Fruit fly (Drosophila melanogaster) whole organism, embryonic: Measurements from ENCODE around the gene Actn.
A peak's percentile ranks its signal among the peaks of the same experiment; 100 is the strongest.

ENCODE experiments used
- ATbp ChIP-seq: fragments of 200-800 bp; sonication (Bioruptor generic); optimal IDR thresholded peaks from 2 replicates; lab custom pipeline; 2017; ENCODE audit warnings: missing biosample characterization, mild to moderate bottlenecking, missing genetic modification characterization, missing genetic modification reagents
- Asciz ChIP-seq: fragments of 200-800 bp; sonication (Bioruptor generic); optimal IDR thresholded peaks from 2 replicates; lab custom pipeline; 2017; ENCODE audit warnings: missing biosample characterization, mild to moderate bottlenecking, missing genetic modification characterization, missing genetic modification reagents
- CG10543 ChIP-seq: fragments of 200-800 bp; sonication (Bioruptor generic); optimal IDR thresholded peaks from 3 replicates; lab custom pipeline; 2017; ENCODE audit warnings: missing biosample characterization, mild to moderate bottlenecking, missing genetic modification characterization, moderate library complexity
- CG11085 ChIP-seq: fragments of 200-800 bp; sonication (Bioruptor generic); IDR thresholded peaks from 2 replicates; pipeline ENCODE4 v1.3.6; 2022; ENCODE audit warnings: missing biosample characterization, missing genetic modification characterization
- CG11695 ChIP-seq: fragments of 200-800 bp; sonication (Bioruptor generic); IDR thresholded peaks from 3 replicates; pipeline ENCODE4 v1.3.6; 2022; ENCODE audit warnings: missing biosample characterization, missing genetic modification characterization
- CG11696 ChIP-seq: fragments of 200-800 bp; sonication (Bioruptor generic); IDR thresholded peaks from 2 replicates; pipeline ENCODE4 v1.3.6; 2022; ENCODE audit warnings: missing biosample characterization, missing genetic modification characterization
- CG12104 ChIP-seq: fragments of 200-800 bp; sonication (Bioruptor generic); optimal IDR thresholded peaks from 3 replicates; lab custom pipeline; 2016; ENCODE audit warnings: missing biosample characterization, missing genetic modification characterization
- CG12744 ChIP-seq: fragments of 200-800 bp; sonication (Bioruptor generic); optimal IDR thresholded peaks from 2 replicates; lab custom pipeline; 2016; ENCODE audit warnings: missing biosample characterization, missing genetic modification characterization
- CG12769 ChIP-seq: fragments of 200-800 bp; sonication (Bioruptor generic); optimal IDR thresholded peaks from 2 replicates; lab custom pipeline; 2019; ENCODE audit warnings: missing biosample characterization, mild to moderate bottlenecking, missing genetic modification characterization, moderate library complexity
- CG13424 ChIP-seq: fragments of 200-800 bp; sonication (Bioruptor generic); optimal IDR thresholded peaks from 2 replicates; lab custom pipeline; 2019; ENCODE audit warnings: missing biosample characterization, mild to moderate bottlenecking, missing genetic modification characterization, moderate library complexity
- CG18011 ChIP-seq: fragments of 200-800 bp; sonication (Bioruptor generic); optimal IDR thresholded peaks from 2 replicates; lab custom pipeline; 2017; ENCODE audit warnings: missing biosample characterization, missing genetic modification characterization, mild to moderate bottlenecking, moderate library complexity, missing genotype
- CG2199 ChIP-seq: fragments of 200-800 bp; sonication (Bioruptor generic); IDR thresholded peaks from 3 replicates; pipeline ENCODE4 v1.3.6; 2022; ENCODE audit warnings: missing biosample characterization, missing genetic modification characterization
- CG32772 ChIP-seq: fragments of 200-800 bp; sonication (Bioruptor generic); IDR thresholded peaks from 2 replicates; pipeline ENCODE4 v1.3.6; 2022; ENCODE audit warnings: missing biosample characterization, missing genetic modification characterization
- CG3281 ChIP-seq: fragments of 200-800 bp; sonication (Bioruptor generic); optimal IDR thresholded peaks from 3 replicates; lab custom pipeline; 2017; ENCODE audit warnings: missing biosample characterization, mild to moderate bottlenecking, missing genetic modification characterization
- CG33557 ChIP-seq: fragments of 200-800 bp; sonication (Bioruptor generic); optimal IDR thresholded peaks from 2 replicates; lab custom pipeline; 2019; ENCODE audit warnings: missing biosample characterization, mild to moderate bottlenecking, missing genetic modification characterization, moderate library complexity
- CG3726 ChIP-seq: fragments of 200-800 bp; sonication (Bioruptor generic); IDR thresholded peaks from 3 replicates; pipeline ENCODE4, ENCODE4 v1.3.6; 2022; ENCODE audit warnings: missing biosample characterization, missing genetic modification characterization
- CG4424 ChIP-seq: fragments of 200-800 bp; sonication (Bioruptor generic); optimal IDR thresholded peaks from 3 replicates; lab custom pipeline; 2016; ENCODE audit warnings: missing biosample characterization, missing genetic modification characterization
- CG4820 ChIP-seq: fragments of 200-800 bp; sonication (Bioruptor generic); optimal IDR thresholded peaks from 3 replicates; lab custom pipeline; 2016; ENCODE audit warnings: missing biosample characterization, missing genetic modification characterization
- CG7963 ChIP-seq: fragments of 200-800 bp; sonication (Bioruptor generic); IDR thresholded peaks from 3 replicates; pipeline ENCODE4 v1.3.6; 2022; ENCODE audit warnings: missing biosample characterization, missing genetic modification characterization; ENCODE audit not compliant: partially characterized antibody
- CG9437 ChIP-seq: fragments of 200-800 bp; sonication (Bioruptor generic); optimal IDR thresholded peaks from 2 replicates; lab custom pipeline; 2018; ENCODE audit warnings: missing biosample characterization, mild to moderate bottlenecking, missing genetic modification characterization
- CoRest ChIP-seq: fragments of 200-800 bp; sonication (Bioruptor generic); optimal IDR thresholded peaks from 3 replicates; lab custom pipeline; 2018; ENCODE audit warnings: missing biosample characterization, mild to moderate bottlenecking, missing genetic modification characterization, moderate library complexity
- Dad ChIP-seq: fragments of 200-800 bp; sonication (Bioruptor generic); optimal IDR thresholded peaks from 3 replicates; lab custom pipeline; 2016; ENCODE audit warnings: missing biosample characterization, missing genetic modification characterization
- E2f2 ChIP-seq: fragments of 200-800 bp; sonication (Bioruptor generic); IDR thresholded peaks from 2 replicates; pipeline ENCODE4 v1.3.6; 2022; ENCODE audit warnings: missing biosample characterization, missing genetic modification characterization
- Gug ChIP-seq: fragments of 200-800 bp; sonication (Bioruptor generic); IDR thresholded peaks from 4 replicates; pipeline ENCODE4 v1.3.6; 2022; ENCODE audit warnings: missing biosample characterization, missing genetic modification characterization
- Hmx ChIP-seq: fragments of 200-800 bp; sonication (Bioruptor generic); optimal IDR thresholded peaks from 2 replicates; lab custom pipeline; 2016; ENCODE audit warnings: missing biosample characterization, missing genetic modification characterization
- Hr3 ChIP-seq: fragments of 200-800 bp; sonication (Bioruptor generic); optimal IDR thresholded peaks from 3 replicates; lab custom pipeline; 2016; ENCODE audit warnings: missing biosample characterization, missing genetic modification characterization
- PHDP ChIP-seq: fragments of 200-800 bp; sonication (Bioruptor generic); optimal IDR thresholded peaks from 3 replicates; lab custom pipeline; 2018; ENCODE audit warnings: missing biosample characterization, mild to moderate bottlenecking, missing genetic modification characterization, moderate library complexity
- Sin3A ChIP-seq: fragments of >200 bp; optimal IDR thresholded peaks from 2 replicates; lab custom pipeline; 2018
- Six4 ChIP-seq: fragments of 200-800 bp; sonication (Bioruptor generic); optimal IDR thresholded peaks from 2 replicates; lab custom pipeline; 2016; ENCODE audit warnings: missing biosample characterization, missing genetic modification characterization
- TFAM ChIP-seq: fragments of 200-800 bp; sonication (Bioruptor generic); optimal IDR thresholded peaks from 2 replicates; lab custom pipeline; 2017; ENCODE audit warnings: missing biosample characterization, missing genetic modification characterization, inconsistent platforms
- ap ChIP-seq: fragments of 200-800 bp; sonication (Bioruptor generic); IDR thresholded peaks from 2 replicates; pipeline ENCODE4 v1.3.6; 2022; ENCODE audit warnings: missing biosample characterization, missing genetic modification characterization
- ato ChIP-seq: fragments of 200-800 bp; sonication (Bioruptor generic); IDR thresholded peaks from 2 replicates; pipeline ENCODE4 v1.3.6; 2022; ENCODE audit warnings: missing biosample characterization, missing genetic modification characterization; ENCODE audit not compliant: partially characterized antibody
- bigmax ChIP-seq: fragments of 200-800 bp; sonication (Bioruptor generic); optimal IDR thresholded peaks from 2 replicates; lab custom pipeline; 2018; ENCODE audit warnings: missing biosample characterization, mild to moderate bottlenecking, missing genetic modification characterization
- cas ChIP-seq: fragments of 200-800 bp; sonication (Bioruptor generic); IDR thresholded peaks from 2 replicates; pipeline ENCODE4 v1.3.6; 2022; ENCODE audit warnings: missing biosample characterization, missing genetic modification characterization
- crp ChIP-seq, 2 experiments: fragments of 200-800 bp; sonication (Bioruptor generic); optimal IDR thresholded peaks; 2 replicates in 1 of 2; 3 replicates in 1 of 2; lab custom pipeline; 2017; ENCODE audit warnings: missing biosample characterization in 2 of 2, missing genetic modification characterization in 2 of 2, mild to moderate bottlenecking in 1 of 2, moderate library complexity in 1 of 2
- da ChIP-seq: fragments of 200-800 bp; sonication (Bioruptor generic); optimal IDR thresholded peaks from 2 replicates; lab custom pipeline; 2016; ENCODE audit warnings: missing biosample characterization, missing genetic modification characterization
- esg ChIP-seq: fragments of 200-800 bp; sonication (Bioruptor generic); conservative IDR thresholded peaks from 2 replicates; pipeline ENCODE4 v1.3.6; 2022; ENCODE audit warnings: missing biosample characterization, missing genetic modification characterization
- eyg ChIP-seq: fragments of 200-800 bp; sonication (Bioruptor generic); optimal IDR thresholded peaks from 3 replicates; lab custom pipeline; 2016; ENCODE audit warnings: missing biosample characterization, missing genetic modification characterization
- gcm2 ChIP-seq: fragments of 200-800 bp; sonication (Bioruptor generic); optimal IDR thresholded peaks from 2 replicates; lab custom pipeline; 2016; ENCODE audit warnings: missing biosample characterization, missing genetic modification characterization
- grau ChIP-seq: fragments of 200-800 bp; optimal IDR thresholded peaks from 3 replicates; lab custom pipeline; 2019; ENCODE audit warnings: missing biosample characterization, mild to moderate bottlenecking, missing genetic modification characterization, moderate library complexity
- klu ChIP-seq: fragments of 200-800 bp; sonication (Bioruptor generic); IDR thresholded peaks from 2 replicates; pipeline ENCODE4 v1.3.6; 2022; ENCODE audit warnings: missing biosample characterization, missing genetic modification characterization
- lilli ChIP-seq: fragments of 200-800 bp; sonication (Bioruptor generic); optimal IDR thresholded peaks from 3 replicates; lab custom pipeline; 2016; ENCODE audit warnings: missing biosample characterization, missing genetic modification characterization
- org-1 ChIP-seq: fragments of 200-800 bp; sonication (Bioruptor generic); optimal IDR thresholded peaks from 2 replicates; lab custom pipeline; 2017; ENCODE audit warnings: missing biosample characterization, missing genetic modification characterization
- phol ChIP-seq: fragments of 200-800 bp; sonication (Bioruptor generic); optimal IDR thresholded peaks from 3 replicates; lab custom pipeline; 2018; ENCODE audit warnings: missing biosample characterization, mild to moderate bottlenecking, missing genetic modification characterization, moderate library complexity
- pita ChIP-seq: fragments of 200-800 bp; sonication (Bioruptor generic); optimal IDR thresholded peaks from 2 replicates; lab custom pipeline; 2017; ENCODE audit warnings: missing biosample characterization, mild to moderate bottlenecking, missing genetic modification characterization
- tio ChIP-seq: fragments of 200-800 bp; sonication (Bioruptor generic); optimal IDR thresholded peaks from 2 replicates; lab custom pipeline; 2017; ENCODE audit warnings: missing biosample characterization, missing genetic modification characterization, inconsistent platforms
- unc-4 ChIP-seq: fragments of 200-800 bp; sonication (Bioruptor generic); IDR thresholded peaks from 2 replicates; pipeline ENCODE4 v1.3.6; 2022; ENCODE audit warnings: missing biosample characterization, missing genetic modification characterization; ENCODE audit not compliant: partially characterized antibody
- vfl ChIP-seq: fragments of 200-800 bp; sonication (Bioruptor generic); optimal IDR thresholded peaks from 2 replicates; lab custom pipeline; 2016; ENCODE audit warnings: missing biosample characterization, missing genetic modification characterization
- wor ChIP-seq: fragments of 200-800 bp; sonication (Bioruptor generic); IDR thresholded peaks from 2 replicates; pipeline ENCODE4 v1.3.6; 2022; ENCODE audit warnings: missing biosample characterization, missing genetic modification characterization
- zfh1 ChIP-seq: fragments of 200-800 bp; sonication (Bioruptor generic); IDR thresholded peaks from 3 replicates; pipeline ENCODE4 v1.3.6; 2022; ENCODE audit warnings: missing biosample characterization, missing genetic modification characterization

The Actn gene

DNA sequence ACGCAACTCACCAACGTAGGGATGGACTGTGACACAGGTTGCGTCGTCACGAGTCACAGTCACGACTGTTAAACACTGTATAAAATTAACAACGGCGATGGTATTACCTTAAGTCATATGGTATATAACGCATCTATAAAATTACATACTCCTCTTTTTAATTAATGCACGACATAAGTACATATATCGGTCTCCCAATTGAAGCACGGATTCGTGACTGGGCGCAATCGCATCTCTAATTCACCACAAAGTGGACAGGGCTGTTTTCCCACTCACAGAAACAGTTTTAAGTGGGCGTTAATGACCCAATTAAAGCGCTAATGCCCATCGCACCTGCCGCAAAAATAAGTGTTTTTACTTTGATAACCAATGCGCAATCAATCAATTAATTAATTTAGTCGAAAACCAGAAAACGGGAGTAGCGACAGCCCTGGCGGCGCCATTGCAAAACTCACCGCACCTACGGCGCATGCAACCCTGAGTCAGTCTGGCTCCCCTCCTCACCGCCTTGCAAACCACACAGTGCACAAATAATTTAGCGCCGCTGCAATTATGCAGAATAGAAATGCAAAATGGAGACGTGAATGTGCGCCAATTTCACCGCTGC, 696 bp downstream of the Actn start, which contains the start of gene CG4313 (continued):
- TF ChIP-seq zfh1, result peak; percentile 54; the same call in 1 of the 3 replicates
- peak; percentile 60 for TF ChIP-seq CG12104 (GFP tag; lab: Kevin White, UChicago)
- peak; percentile 90 for TF ChIP-seq CG3281 (GFP tag; lab: Kevin White, UChicago)
- peak; percentile 78 for TF ChIP-seq CG4424 (GFP tag; lab: Kevin White, UChicago)
- peak; percentile 53 for TF ChIP-seq CG18011
- TF ChIP-seq CG2199, result no peak
- TF ChIP-seq Gug (GFP tag; lab: Robert Waterston, UW), result peak; percentile 77; the same call in 3 of the 4 replicates
- TF ChIP-seq wor (GFP tag; lab: Robert Waterston, UW), result peak; percentile 11; the same call in 1 of the 2 replicates
- peak; percentile 26 for TF ChIP-seq tio (GFP tag; lab: Kevin White, UChicago)
- peak; percentile 7 for TF ChIP-seq Hmx
- TF ChIP-seq Sin3A (lab: Kevin White, UChicago), result peak; percentile 75
- TF ChIP-seq CG12744 (GFP tag; lab: Kevin White, UChicago), result peak; percentile 26
- no peak for TF ChIP-seq pita (GFP tag; lab: Kevin White, UChicago)
- peak; percentile 86 for TF ChIP-seq unc-4
- TF ChIP-seq phol (tag; lab: Kevin White, UChicago), result peak; percentile 82
- peak; percentile 72 for TF ChIP-seq Hr3
- TF ChIP-seq gcm2 (GFP tag; lab: Kevin White, UChicago), result no peak
- TF ChIP-seq Six4 (GFP tag; lab: Kevin White, UChicago), result peak; percentile 58
- TF ChIP-seq da (GFP tag; lab: Kevin White, UChicago), result peak; percentile 20
- TF ChIP-seq CG11085 (GFP tag; lab: Robert Waterston, UW), result peak; percentile 67
- peak; percentile 59; the same call in 2 of the 3 replicates for TF ChIP-seq CG11695
- peak; percentile 75 for TF ChIP-seq grau (tag; lab: Kevin White, UChicago)
- TF ChIP-seq CoRest (tag; lab: Kevin White, UChicago), result peak; percentile 76
- peak; percentile 44 for TF ChIP-seq eyg (GFP tag; lab: Kevin White, UChicago)
- peak; percentile 88 for TF ChIP-seq CG12769 (tag; lab: Kevin White, UChicago)
- no peak for TF ChIP-seq CG11696 (GFP tag; lab: Robert Waterston, UW)
- peak; percentile 73 for TF ChIP-seq klu (GFP tag; lab: Robert Waterston, UW)
- TF ChIP-seq Asciz (GFP tag; lab: Kevin White, UChicago), result peak; percentile 11
- peak; percentile 52 for TF ChIP-seq PHDP (tag; lab: Kevin White, UChicago)
- TF ChIP-seq ap (GFP tag; lab: Robert Waterston, UW), result peak; percentile 46
- TF ChIP-seq bigmax (GFP tag; lab: Kevin White, UChicago), result no peak
- TF ChIP-seq lilli (GFP tag; lab: Kevin White, UChicago), result peak; percentile 85
- peak; percentile 51 for TF ChIP-seq CG33557 (GFP tag; lab: Kevin White, UChicago)
- no peak for TF ChIP-seq ATbp (GFP tag; lab: Kevin White, UChicago)
- TF ChIP-seq vfl (GFP tag; lab: Kevin White, UChicago), result peak; percentile 31
- TF ChIP-seq ato (GFP tag; lab: Robert Waterston, UW), result peak; percentile 68
- no peak for TF ChIP-seq TFAM (GFP tag; lab: Kevin White, UChicago)
- peak in 1 of 2 experiments; percentile 10 for TF ChIP-seq crp (GFP tag; optimal IDR thresholded peaks at IDR 0.05; lab: Kevin White, UChicago)
- TF ChIP-seq CG32772 (GFP tag; lab: Robert Waterston, UW), result peak; percentile 71
- peak; percentile 60; the same call in 2 of the 3 replicates for TF ChIP-seq CG7963 (GFP tag; lab: Robert Waterston, UW)
- peak; percentile 46; the same call in 1 of the 2 replicates for TF ChIP-seq E2f2 (GFP tag; lab: Robert Waterston, UW)
- TF ChIP-seq CG4820, result peak; percentile 65
- TF ChIP-seq CG9437 (GFP tag; lab: Kevin White, UChicago), result peak; percentile 57
- TF ChIP-seq CG10543 (GFP tag; lab: Kevin White, UChicago), result peak; percentile 82
- TF ChIP-seq CG13424, result peak; percentile 77
- peak; percentile 34; the same call in 1 of the 2 replicates for TF ChIP-seq esg (GFP tag; lab: Robert Waterston, UW)
- TF ChIP-seq cas (GFP tag; lab: Robert Waterston, UW), result 0 out of 2 replicates have a peak, but pooled peaks have one; percentile 47
- TF ChIP-seq Dad (GFP tag; lab: Kevin White, UChicago), result peak; percentile 35
- TF ChIP-seq CG3726, result 0 out of 3 replicates have a peak, but pooled peaks have one; percentile 33
- TF ChIP-seq org-1 (GFP tag; lab: Kevin White, UChicago), result peak; percentile 58
